Worm (Caenorhabditis elegans) whole organism, L4/young adult: Measurements from ENCODE around the gene M199.8.

Experiments used
- W03F9.2 ChIP-seq: fragments of 150-350 bp; optimal IDR thresholded peaks from 2 replicates; lab custom pipeline; 2014; ENCODE audit warnings: missing biosample characterization, missing genetic modification characterization
- dao-5 ChIP-seq: sonication (generic microtip); optimal IDR thresholded peaks from 2 replicates; lab custom pipeline; 2016; ENCODE audit warnings: missing genotype, missing genetic modification characterization, moderate library complexity, missing compliant biosample characterization

DNA sequence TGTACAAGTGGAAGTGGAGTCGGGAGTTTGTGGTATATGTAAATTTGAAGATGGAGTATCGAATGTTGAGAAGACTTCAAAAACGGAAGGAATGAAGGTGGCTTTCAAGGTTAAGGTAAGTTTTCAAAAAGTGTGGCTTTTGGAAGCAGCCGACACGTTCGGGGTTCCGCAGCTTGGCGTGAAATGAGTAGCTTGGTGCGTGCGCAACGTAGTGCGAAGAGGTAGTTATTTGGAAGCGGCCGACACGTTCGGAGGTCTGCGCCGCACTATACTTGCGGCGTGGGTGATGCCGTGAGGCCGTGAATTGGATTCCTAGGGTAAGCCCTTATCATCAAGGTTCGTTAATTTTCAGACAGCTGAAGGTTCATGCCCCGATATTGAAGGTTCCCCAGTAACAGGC lies 13.1 kb downstream of the M199.8 start, which contains the start of gene clec-189:
- TF ChIP-seq W03F9.2 (tag; lab: Kevin White, UChicago) (no peak), dao-5 (tag; lab: Kevin White, UChicago) (no peak)
